Worm (Caenorhabditis elegans) whole organism, L4/young adult: Measurements from ENCODE around the gene vap-1.

Experiments used
- W03F9.2 ChIP-seq: fragments of 150-350 bp; optimal IDR thresholded peaks from 2 replicates; lab custom pipeline; 2014; ENCODE audit warnings: missing biosample characterization, missing genetic modification characterization
- dao-5 ChIP-seq: sonication (generic microtip); optimal IDR thresholded peaks from 2 replicates; lab custom pipeline; 2016; ENCODE audit warnings: missing genotype, missing genetic modification characterization, moderate library complexity, missing compliant biosample characterization
- him-1 ChIP-seq: sonication (generic microtip); optimal IDR thresholded peaks from 2 replicates; lab custom pipeline; 2016; ENCODE audit warnings: missing genotype, missing genetic modification reagents, missing genetic modification characterization, missing compliant biosample characterization

DNA sequence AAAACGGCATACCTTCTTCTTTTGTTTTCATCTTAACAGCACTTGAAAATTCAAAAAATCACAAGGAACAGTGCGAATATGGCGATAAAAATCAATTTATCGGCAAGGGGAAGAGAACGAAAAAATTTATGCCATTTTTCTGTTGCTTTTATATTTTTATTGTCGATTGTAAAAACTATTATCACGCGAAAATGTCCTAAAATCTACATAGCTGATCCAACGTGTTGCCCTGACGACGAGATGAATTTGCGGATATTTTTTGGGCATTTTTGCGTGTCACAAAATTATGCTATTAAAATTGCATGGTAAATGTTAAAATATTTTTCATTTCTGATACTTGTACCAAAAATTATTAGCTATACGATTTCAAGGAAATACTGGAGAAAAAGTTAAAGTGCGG lies 14.4 kb downstream of the vap-1 start, which contains the start of gene F10D7.4:
- TF ChIP-seq him-1 (no peak), W03F9.2 (tag; lab: Kevin White, UChicago) (no peak), dao-5 (tag; lab: Kevin White, UChicago) (no peak)
